Fruit fly (Drosophila melanogaster) whole organism, embryonic: Measurements from ENCODE around the gene ben.

ENCODE experiments used
- ATbp ChIP-seq: fragments of 200-800 bp; sonication (Bioruptor generic); optimal IDR thresholded peaks from 2 replicates; lab custom pipeline; 2017; ENCODE audit warnings: missing biosample characterization, mild to moderate bottlenecking, missing genetic modification characterization, missing genetic modification reagents
- BtbVII ChIP-seq: fragments of 200-800 bp; sonication (Bioruptor generic); optimal IDR thresholded peaks from 3 replicates; lab custom pipeline; 2017; ENCODE audit warnings: missing biosample characterization, mild to moderate bottlenecking, missing genetic modification characterization
- C15 ChIP-seq: fragments of 200-800 bp; sonication (Bioruptor generic); IDR thresholded peaks from 3 replicates; pipeline ENCODE4 v1.3.6; 2022; ENCODE audit warnings: missing biosample characterization, missing genetic modification characterization
- CG10321 ChIP-seq: fragments of 200-800 bp; sonication (Bioruptor generic); IDR thresholded peaks from 2 replicates; pipeline ENCODE4 v1.3.6; 2022; ENCODE audit warnings: missing biosample characterization, missing genetic modification characterization
- CG11723 ChIP-seq: fragments of 200-800 bp; sonication (Bioruptor generic); optimal IDR thresholded peaks from 2 replicates; lab custom pipeline; 2017; ENCODE audit warnings: missing biosample characterization, mild to moderate bottlenecking, missing genetic modification characterization
- CG12104 ChIP-seq: fragments of 200-800 bp; sonication (Bioruptor generic); optimal IDR thresholded peaks from 3 replicates; lab custom pipeline; 2016; ENCODE audit warnings: missing biosample characterization, missing genetic modification characterization
- CG12769 ChIP-seq: fragments of 200-800 bp; sonication (Bioruptor generic); optimal IDR thresholded peaks from 2 replicates; lab custom pipeline; 2019; ENCODE audit warnings: missing biosample characterization, mild to moderate bottlenecking, missing genetic modification characterization, moderate library complexity
- CG12942 ChIP-seq: fragments of 200-800 bp; sonication (Bioruptor generic); optimal IDR thresholded peaks from 3 replicates; lab custom pipeline; 2016; ENCODE audit warnings: missing biosample characterization, missing genetic modification characterization
- CG13894 ChIP-seq: fragments of 200-800 bp; sonication (Bioruptor generic); optimal IDR thresholded peaks from 3 replicates; lab custom pipeline; 2018; ENCODE audit warnings: missing biosample characterization, mild to moderate bottlenecking, missing genetic modification characterization, moderate library complexity
- CG16813 ChIP-seq: fragments of 200-800 bp; sonication (Bioruptor generic); IDR thresholded peaks from 3 replicates; pipeline ENCODE4 v1.3.6; 2022; ENCODE audit warnings: missing biosample characterization, missing genetic modification characterization; ENCODE audit not compliant: partially characterized antibody
- CG17328 ChIP-seq: fragments of 200-800 bp; sonication (Bioruptor generic); IDR thresholded peaks from 2 replicates; pipeline ENCODE4 v1.3.6; 2022; ENCODE audit warnings: missing biosample characterization, missing genetic modification characterization
- CG17385 ChIP-seq: fragments of 200-800 bp; sonication (Bioruptor generic); optimal IDR thresholded peaks from 3 replicates; lab custom pipeline; 2018; ENCODE audit warnings: missing biosample characterization, mild to moderate bottlenecking, missing genetic modification characterization
- CG17829 ChIP-seq: fragments of 200-800 bp; optimal IDR thresholded peaks from 2 replicates; lab custom pipeline; 2019; ENCODE audit warnings: missing biosample characterization, mild to moderate bottlenecking, missing genetic modification characterization, moderate library complexity
- CG2120 ChIP-seq: fragments of 200-800 bp; sonication (Bioruptor generic); optimal IDR thresholded peaks from 3 replicates; lab custom pipeline; 2016; ENCODE audit warnings: missing biosample characterization, missing genetic modification characterization
- CG2202 ChIP-seq: fragments of 200-800 bp; sonication (Bioruptor generic); optimal IDR thresholded peaks from 2 replicates; lab custom pipeline; 2018; ENCODE audit warnings: missing biosample characterization, mild to moderate bottlenecking, missing genetic modification characterization
- CG2889 ChIP-seq: fragments of 200-800 bp; sonication (Bioruptor generic); IDR thresholded peaks from 3 replicates; pipeline ENCODE4 v1.3.6; 2022; ENCODE audit warnings: missing biosample characterization, missing genetic modification characterization
- CG32532 ChIP-seq: fragments of 200-800 bp; sonication (Bioruptor generic); IDR thresholded peaks from 2 replicates; pipeline ENCODE4 v1.3.6; 2022; ENCODE audit warnings: missing biosample characterization, missing genetic modification characterization
- CG6272 ChIP-seq: fragments of 200-800 bp; sonication (Bioruptor generic); IDR thresholded peaks from 2 replicates; pipeline ENCODE4 v1.3.6; 2022; ENCODE audit warnings: missing biosample characterization, missing genetic modification characterization
- CG8944 ChIP-seq: fragments of 200-800 bp; sonication (Bioruptor generic); optimal IDR thresholded peaks from 3 replicates; lab custom pipeline; 2016; ENCODE audit warnings: missing biosample characterization, missing genetic modification characterization
- CG9817 ChIP-seq: fragments of 200-800 bp; sonication (Bioruptor generic); optimal IDR thresholded peaks from 2 replicates; lab custom pipeline; 2018; ENCODE audit warnings: missing biosample characterization, mild to moderate bottlenecking, missing genetic modification characterization, moderate library complexity
- D ChIP-seq, 2 experiments: fragments of 200-800 bp in 1 of 2; fragments of >200 bp in 1 of 2; sonication (Bioruptor generic) in 1 of 2; optimal IDR thresholded peaks; 2 replicates in 1 of 2; 3 replicates in 1 of 2; lab custom pipeline; 2017; ENCODE audit warnings: mild to moderate bottlenecking in 1 of 2, missing biosample characterization in 1 of 2, missing genetic modification characterization in 1 of 2, missing genetic modification reagents in 1 of 2
- Dek ChIP-seq: fragments of 200-800 bp; sonication (Bioruptor generic); optimal IDR thresholded peaks from 3 replicates; lab custom pipeline; 2019; ENCODE audit warnings: missing biosample characterization, mild to moderate bottlenecking, missing genetic modification characterization, moderate library complexity
- Gsc ChIP-seq: fragments of 200-800 bp; sonication (Bioruptor generic); IDR thresholded peaks from 2 replicates; pipeline ENCODE4 v1.3.6; 2022; ENCODE audit warnings: missing biosample characterization, missing genetic modification characterization
- HLHmδ ChIP-seq: fragments of 200-800 bp; sonication (Bioruptor generic); optimal IDR thresholded peaks from 2 replicates; lab custom pipeline; 2018; ENCODE audit warnings: missing biosample characterization, mild to moderate bottlenecking, missing genetic modification characterization, moderate library complexity
- Hand ChIP-seq: fragments of 200-800 bp; sonication (Bioruptor generic); optimal IDR thresholded peaks from 2 replicates; lab custom pipeline; 2017; ENCODE audit warnings: mild to moderate bottlenecking, missing biosample characterization, missing genetic modification reagents, missing genetic modification characterization
- HmgD ChIP-seq: fragments of 200-800 bp; sonication (Bioruptor generic); optimal IDR thresholded peaks from 3 replicates; lab custom pipeline; 2016; ENCODE audit warnings: missing biosample characterization, missing genetic modification characterization
- MESR4 ChIP-seq: fragments of 200-800 bp; sonication (Bioruptor generic); optimal IDR thresholded peaks from 2 replicates; lab custom pipeline; 2018; ENCODE audit warnings: missing biosample characterization, mild to moderate bottlenecking, missing genetic modification characterization, moderate library complexity
- MTF-1 ChIP-seq: fragments of 200-800 bp; sonication (Bioruptor generic); optimal IDR thresholded peaks from 2 replicates; lab custom pipeline; 2018; ENCODE audit warnings: missing biosample characterization, mild to moderate bottlenecking, missing genetic modification characterization, borderline replicate concordance
- Oli ChIP-seq: fragments of 200-800 bp; sonication (Bioruptor generic); optimal IDR thresholded peaks from 2 replicates; lab custom pipeline; 2018; ENCODE audit warnings: missing biosample characterization, mild to moderate bottlenecking, missing genetic modification characterization, moderate library complexity
- Sry-δ ChIP-seq: fragments of 200-800 bp; sonication (Bioruptor generic); optimal IDR thresholded peaks from 2 replicates; lab custom pipeline; 2016; ENCODE audit warnings: missing biosample characterization, missing genetic modification characterization
- TFAM ChIP-seq: fragments of 200-800 bp; sonication (Bioruptor generic); optimal IDR thresholded peaks from 2 replicates; lab custom pipeline; 2017; ENCODE audit warnings: missing biosample characterization, missing genetic modification characterization, inconsistent platforms
- Taf1 ChIP-seq: fragments of 200-800 bp; sonication (Bioruptor generic); IDR thresholded peaks from 2 replicates; pipeline ENCODE4 v1.3.6; 2022; ENCODE audit warnings: missing biosample characterization, missing genetic modification characterization
- Trl ChIP-seq, 3 experiments: fragments of >200 bp in 2 of 3; fragments of 200-800 bp in 1 of 3; sonication (Bioruptor generic) in 1 of 3; optimal IDR thresholded peaks; 2 replicates in 1 of 3; 3 replicates in 2 of 3; lab custom pipeline; 2016 to 2017; ENCODE audit warnings: missing biosample characterization in 1 of 3, missing genetic modification characterization in 1 of 3
- ap ChIP-seq: fragments of 200-800 bp; sonication (Bioruptor generic); IDR thresholded peaks from 2 replicates; pipeline ENCODE4 v1.3.6; 2022; ENCODE audit warnings: missing biosample characterization, missing genetic modification characterization
- ara ChIP-seq: fragments of 200-800 bp; sonication (Bioruptor generic); IDR thresholded peaks from 2 replicates; pipeline ENCODE4 v1.3.6; 2022; ENCODE audit warnings: missing biosample characterization, missing genetic modification characterization
- bigmax ChIP-seq: fragments of 200-800 bp; sonication (Bioruptor generic); optimal IDR thresholded peaks from 2 replicates; lab custom pipeline; 2018; ENCODE audit warnings: missing biosample characterization, mild to moderate bottlenecking, missing genetic modification characterization
- cad ChIP-seq: fragments of >200 bp; optimal IDR thresholded peaks from 2 replicates; lab custom pipeline; 2017; ENCODE audit warnings: missing biosample characterization, missing genetic modification characterization
- gt ChIP-seq: fragments of 200-800 bp; sonication (Bioruptor generic); IDR thresholded peaks from 2 replicates; pipeline ENCODE4 v1.3.6; 2022; ENCODE audit warnings: missing biosample characterization, missing genetic modification characterization
- inv ChIP-seq: fragments of 200-800 bp; sonication (Bioruptor generic); IDR thresholded peaks from 2 replicates; pipeline ENCODE4 v1.3.6; 2022; ENCODE audit warnings: missing biosample characterization, missing genetic modification characterization; ENCODE audit not compliant: partially characterized antibody
- jigr1 ChIP-seq: fragments of 200-800 bp; sonication (Bioruptor generic); IDR thresholded peaks from 3 replicates; pipeline ENCODE4 v1.3.6; 2022; ENCODE audit warnings: missing biosample characterization, missing genetic modification characterization
- lilli ChIP-seq: fragments of 200-800 bp; sonication (Bioruptor generic); optimal IDR thresholded peaks from 3 replicates; lab custom pipeline; 2016; ENCODE audit warnings: missing biosample characterization, missing genetic modification characterization
- nerfin-1 ChIP-seq: fragments of 200-800 bp; sonication (Bioruptor generic); optimal IDR thresholded peaks from 3 replicates; lab custom pipeline; 2019; ENCODE audit warnings: missing biosample characterization, mild to moderate bottlenecking, missing genetic modification characterization, moderate library complexity
- otp ChIP-seq: fragments of 200-800 bp; sonication (Bioruptor generic); IDR thresholded peaks from 3 replicates; pipeline ENCODE4, ENCODE4 v1.3.6; 2022; ENCODE audit warnings: missing biosample characterization, missing genetic modification characterization
- pita ChIP-seq: fragments of 200-800 bp; sonication (Bioruptor generic); optimal IDR thresholded peaks from 2 replicates; lab custom pipeline; 2017; ENCODE audit warnings: missing biosample characterization, mild to moderate bottlenecking, missing genetic modification characterization
- tgo ChIP-seq: fragments of 200-800 bp; sonication (Bioruptor generic); IDR thresholded peaks from 3 replicates; pipeline ENCODE4 v1.3.6; 2022; ENCODE audit warnings: missing biosample characterization, missing genetic modification characterization

ben gene

DNA sequence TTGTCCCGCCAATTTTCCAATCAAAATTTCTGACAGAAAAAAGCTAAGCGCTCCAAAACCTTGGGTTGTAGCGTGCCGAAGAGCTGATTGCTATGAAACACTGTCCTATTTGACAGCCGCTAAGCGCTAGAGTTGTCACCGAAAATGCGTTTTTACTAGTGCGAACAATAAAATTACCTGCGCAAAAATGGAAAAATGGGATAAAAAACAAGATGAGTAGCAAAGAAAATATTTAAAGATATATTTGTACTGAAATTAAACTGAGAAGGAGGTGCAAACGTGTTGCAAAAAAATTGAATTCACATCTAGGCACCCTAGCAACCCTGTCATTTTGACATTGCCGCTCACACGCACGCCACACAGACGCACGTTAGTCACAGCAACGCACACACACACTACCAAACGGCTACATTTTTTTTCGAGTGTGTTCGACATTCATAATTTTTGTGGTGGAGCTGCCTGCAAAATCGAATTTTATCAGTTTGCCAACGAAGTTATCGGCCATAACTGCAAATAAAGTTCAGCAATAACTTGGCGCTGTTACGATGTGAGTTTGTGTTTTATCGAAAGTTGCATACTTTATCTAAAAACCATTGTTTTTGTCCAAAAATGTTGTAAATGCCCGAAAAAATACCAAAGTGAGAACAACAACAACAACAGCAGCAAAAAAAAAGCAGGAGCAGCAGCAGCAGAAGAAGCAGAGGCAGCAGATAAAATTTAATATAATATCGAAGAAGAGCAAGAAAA, at the start of gene ben (continued):
- TF ChIP-seq MTF-1 (GFP tag; lab: Kevin White, UChicago): peak; percentile 46
- TF ChIP-seq Taf1 (GFP tag; lab: Robert Waterston, UW): peak; percentile 55; the same call in 1 of the 2 replicates
- TF ChIP-seq TFAM (GFP tag; lab: Kevin White, UChicago): no peak
- TF ChIP-seq jigr1 (GFP tag; lab: Robert Waterston, UW): no peak; the same call in 2 of the 3 replicates
- no peak for TF ChIP-seq HLHmδ (GFP tag; lab: Kevin White, UChicago)
- peak; percentile 57; the same call in 1 of the 3 replicates for TF ChIP-seq otp (GFP tag; lab: Robert Waterston, UW)
- no peak for TF ChIP-seq pita (GFP tag; lab: Kevin White, UChicago)
- peak; percentile 66 for TF ChIP-seq ara
- peak; percentile 81 for TF ChIP-seq Dek (tag; lab: Kevin White, UChicago)
- peak; percentile 53; the same call in 1 of the 2 replicates for TF ChIP-seq CG10321 (GFP tag; lab: Robert Waterston, UW)
- peak; percentile 85 for TF ChIP-seq CG8944 (GFP tag; lab: Kevin White, UChicago)
- TF ChIP-seq tgo (GFP tag; lab: Robert Waterston, UW): peak; percentile 80
- no peak for TF ChIP-seq Trl (optimal IDR thresholded peaks at IDR 0.05; lab: Kevin White, UChicago)
- TF ChIP-seq Trl (GFP tag; optimal IDR thresholded peaks at IDR 0.05; lab: Kevin White, UChicago): peak; percentile 75
- no peak for TF ChIP-seq CG13894 (tag; lab: Kevin White, UChicago)
- peak; percentile 81 for TF ChIP-seq CG32532
- no peak; the same call in none of the 2 replicates for TF ChIP-seq CG6272 (GFP tag; lab: Robert Waterston, UW)
- TF ChIP-seq Sry-δ: peak; percentile 55
- peak; percentile 87 for TF ChIP-seq CG17829 (tag; lab: Kevin White, UChicago)
- TF ChIP-seq CG2120 (GFP tag; lab: Kevin White, UChicago): peak; percentile 88
- peak; percentile 54 for TF ChIP-seq CG2202
- TF ChIP-seq CG12942 (GFP tag; lab: Kevin White, UChicago): peak; percentile 78
- no peak for TF ChIP-seq cad
- TF ChIP-seq ap (GFP tag; lab: Robert Waterston, UW): 0 out of 2 replicates have a peak, but pooled peaks have one; percentile 51
- peak; percentile 58 for TF ChIP-seq CG11723
- 0 out of 3 replicates have a peak, but pooled peaks have one; percentile 64 for TF ChIP-seq C15 (GFP tag; lab: Robert Waterston, UW)
- TF ChIP-seq Gsc: no peak
- peak; percentile 42; the same call in 1 of the 2 replicates for TF ChIP-seq gt
- peak; percentile 78 for TF ChIP-seq CG2889 (GFP tag; lab: Robert Waterston, UW)
- TF ChIP-seq CG16813: peak; percentile 46; the same call in 1 of the 3 replicates
- peak; percentile 87 for TF ChIP-seq lilli (GFP tag; lab: Kevin White, UChicago)
- peak; percentile 27 for TF ChIP-seq MESR4 (GFP tag; lab: Kevin White, UChicago)
- TF ChIP-seq BtbVII (GFP tag; lab: Kevin White, UChicago): peak; percentile 64
- no peak for TF ChIP-seq D (optimal IDR thresholded peaks at IDR 0.05; lab: Kevin White, UChicago)
- TF ChIP-seq D (GFP tag; optimal IDR thresholded peaks at IDR 0.05; lab: Kevin White, UChicago): peak; percentile 74
- TF ChIP-seq CG12769 (tag; lab: Kevin White, UChicago): peak; percentile 70
- TF ChIP-seq Oli (tag; lab: Kevin White, UChicago): peak; percentile 86
- peak; percentile 72 for TF ChIP-seq CG12104 (GFP tag; lab: Kevin White, UChicago)
- TF ChIP-seq CG17328 (GFP tag; lab: Robert Waterston, UW): peak; percentile 66; the same call in 1 of the 2 replicates
- TF ChIP-seq HmgD (GFP tag; lab: Kevin White, UChicago): peak; percentile 93
- TF ChIP-seq Hand: peak; percentile 51
- TF ChIP-seq bigmax (GFP tag; lab: Kevin White, UChicago): no peak
- TF ChIP-seq CG17385: peak; percentile 16
- TF ChIP-seq inv: no peak
- peak; percentile 57 for TF ChIP-seq ATbp (GFP tag; lab: Kevin White, UChicago)
- peak; percentile 71 for TF ChIP-seq nerfin-1 (tag; lab: Kevin White, UChicago)
- TF ChIP-seq CG9817 (tag; lab: Kevin White, UChicago): peak; percentile 86
